Worm (Caenorhabditis elegans): ENCODE data around the gene F59F5.5.

- no peak for TF ChIP-seq ZK546.5 (tag; optimal IDR thresholded peaks at IDR 0.05)
- no peak for TF ChIP-seq ztf-4 (tag; optimal IDR thresholded peaks at IDR 0.05)
- no peak for TF ChIP-seq ama-1 (optimal IDR thresholded peaks at IDR 0.05)
- TF ChIP-seq egl-27 (tag; optimal IDR thresholded peaks at IDR 0.05), result no peak
- no peak for TF ChIP-seq ceh-82 (tag; optimal IDR thresholded peaks at IDR 0.05)
- TF ChIP-seq nhr-12 (tag; optimal IDR thresholded peaks at IDR 0.05), result no peak
- TF ChIP-seq elt-3 (tag; optimal IDR thresholded peaks at IDR 0.05), result no peak
- TF ChIP-seq elt-1 (tag; optimal IDR thresholded peaks at IDR 0.05), result no peak
- no peak for TF ChIP-seq snpc-4 (tag; optimal IDR thresholded peaks at IDR 0.05)
- no peak for TF ChIP-seq ztf-11 (tag; optimal IDR thresholded peaks at IDR 0.05)
- no peak for TF ChIP-seq lin-39 (tag; optimal IDR thresholded peaks at IDR 0.05)
- TF ChIP-seq nhr-237 (tag; optimal IDR thresholded peaks at IDR 0.05), result no peak
Observed at ce11 chrX:10559203-10559602, 13.4 kb downstream of the F59F5.5 start, which contains the start of gene F59F5.7.
